Fruit fly (Drosophila melanogaster) whole organism, embryonic: ENCODE data around the gene Tis11.

Experiments
- B-H2 ChIP-seq: fragments of 200-800 bp; sonication (Bioruptor generic); optimal IDR thresholded peaks from 2 replicates; lab custom pipeline; 2018; ENCODE audit warnings: missing biosample characterization, mild to moderate bottlenecking, missing genetic modification characterization
- Bdp1 ChIP-seq: fragments of 200-800 bp; sonication (Bioruptor generic); optimal IDR thresholded peaks from 3 replicates; lab custom pipeline; 2016; ENCODE audit warnings: missing biosample characterization, missing genetic modification characterization
- BtbVII ChIP-seq: fragments of 200-800 bp; sonication (Bioruptor generic); optimal IDR thresholded peaks from 3 replicates; lab custom pipeline; 2017; ENCODE audit warnings: missing biosample characterization, mild to moderate bottlenecking, missing genetic modification characterization
- CG11696 ChIP-seq: fragments of 200-800 bp; sonication (Bioruptor generic); IDR thresholded peaks from 2 replicates; pipeline ENCODE4 v1.3.6; 2022; ENCODE audit warnings: missing biosample characterization, missing genetic modification characterization
- CG12104 ChIP-seq: fragments of 200-800 bp; sonication (Bioruptor generic); optimal IDR thresholded peaks from 3 replicates; lab custom pipeline; 2016; ENCODE audit warnings: missing biosample characterization, missing genetic modification characterization
- CG12299 ChIP-seq: fragments of 200-800 bp; sonication (Bioruptor generic); optimal IDR thresholded peaks from 2 replicates; lab custom pipeline; 2018; ENCODE audit warnings: missing biosample characterization, mild to moderate bottlenecking, missing genetic modification characterization
- CG13123 ChIP-seq: fragments of 200-800 bp; sonication (Bioruptor generic); optimal IDR thresholded peaks from 2 replicates; lab custom pipeline; 2016; ENCODE audit warnings: missing biosample characterization, missing genetic modification characterization
- CG13287 ChIP-seq: fragments of 200-800 bp; sonication (Bioruptor generic); IDR thresholded peaks from 2 replicates; pipeline ENCODE4 v1.3.6; 2022; ENCODE audit warnings: missing biosample characterization, missing genetic modification characterization; ENCODE audit not compliant: partially characterized antibody
- CG14860 ChIP-seq: fragments of 200-800 bp; sonication (Bioruptor generic); IDR thresholded peaks from 3 replicates; pipeline ENCODE4 v1.3.6; 2022; ENCODE audit warnings: missing biosample characterization, missing genetic modification characterization; ENCODE audit not compliant: partially characterized antibody
- CG17802 ChIP-seq: fragments of 200-800 bp; sonication (Bioruptor generic); optimal IDR thresholded peaks from 2 replicates; lab custom pipeline; 2018; ENCODE audit warnings: missing biosample characterization, mild to moderate bottlenecking, missing genetic modification characterization, moderate library complexity
- CG2116 ChIP-seq: fragments of 200-800 bp; sonication (Bioruptor generic); optimal IDR thresholded peaks from 3 replicates; lab custom pipeline; 2018; ENCODE audit warnings: missing biosample characterization, mild to moderate bottlenecking, missing genetic modification characterization
- CG2129 ChIP-seq: fragments of 200-800 bp; sonication (Bioruptor generic); IDR thresholded peaks from 2 replicates; pipeline ENCODE4 v1.3.6; 2022; ENCODE audit warnings: missing biosample characterization, missing genetic modification characterization; ENCODE audit not compliant: partially characterized antibody
- CG33557 ChIP-seq: fragments of 200-800 bp; sonication (Bioruptor generic); optimal IDR thresholded peaks from 2 replicates; lab custom pipeline; 2019; ENCODE audit warnings: missing biosample characterization, mild to moderate bottlenecking, missing genetic modification characterization, moderate library complexity
- CG34224 ChIP-seq: fragments of 200-800 bp; sonication (Bioruptor generic); IDR thresholded peaks from 3 replicates; pipeline ENCODE4 v1.3.6; 2022; ENCODE audit warnings: missing biosample characterization, missing genetic modification characterization; ENCODE audit not compliant: partially characterized antibody
- CG34422 ChIP-seq: fragments of 200-800 bp; sonication (Bioruptor generic); IDR thresholded peaks from 3 replicates; pipeline ENCODE4 v1.3.6; 2022; ENCODE audit warnings: missing biosample characterization, missing genetic modification characterization
- CG4617 ChIP-seq: fragments of 200-800 bp; sonication (Bioruptor generic); optimal IDR thresholded peaks from 3 replicates; lab custom pipeline; 2016; ENCODE audit warnings: missing biosample characterization, missing genetic modification characterization, borderline replicate concordance
- CG5953 ChIP-seq: fragments of 200-800 bp; sonication (Bioruptor generic); IDR thresholded peaks from 2 replicates; pipeline ENCODE4 v1.3.6; 2022; ENCODE audit warnings: missing biosample characterization, missing genetic modification characterization
- CG6765 ChIP-seq: fragments of 200-800 bp; sonication (Bioruptor generic); optimal IDR thresholded peaks from 3 replicates; lab custom pipeline; 2017; ENCODE audit warnings: missing biosample characterization, mild to moderate bottlenecking, missing genetic modification characterization
- CG7987 ChIP-seq: fragments of 200-800 bp; sonication (Bioruptor generic); optimal IDR thresholded peaks from 2 replicates; lab custom pipeline; 2018; ENCODE audit warnings: missing biosample characterization, mild to moderate bottlenecking, missing genetic modification characterization, moderate library complexity
- CG8388 ChIP-seq: fragments of 200-800 bp; sonication (Bioruptor generic); optimal IDR thresholded peaks from 2 replicates; lab custom pipeline; 2019; ENCODE audit warnings: missing biosample characterization, mild to moderate bottlenecking, missing genetic modification characterization, moderate library complexity
- D19A ChIP-seq: fragments of 200-800 bp; optimal IDR thresholded peaks from 3 replicates; lab custom pipeline; 2019; ENCODE audit warnings: missing biosample characterization, mild to moderate bottlenecking, missing genetic modification characterization, moderate library complexity
- Doc3 ChIP-seq: fragments of 200-800 bp; sonication (Bioruptor generic); IDR thresholded peaks from 3 replicates; pipeline ENCODE4 v1.3.6; 2022; ENCODE audit warnings: missing biosample characterization, missing genetic modification characterization; ENCODE audit not compliant: partially characterized antibody
- Elba2 ChIP-seq: fragments of 200-800 bp; sonication (Bioruptor generic); optimal IDR thresholded peaks from 3 replicates; lab custom pipeline; 2016; ENCODE audit warnings: missing biosample characterization, missing genetic modification characterization
- Ets65A ChIP-seq: fragments of 200-800 bp; sonication (Bioruptor generic); peaks from one replicate; lab custom pipeline; 2016; ENCODE audit warnings: missing biosample characterization, missing genetic modification characterization
- HLHmδ ChIP-seq: fragments of 200-800 bp; sonication (Bioruptor generic); optimal IDR thresholded peaks from 2 replicates; lab custom pipeline; 2018; ENCODE audit warnings: missing biosample characterization, mild to moderate bottlenecking, missing genetic modification characterization, moderate library complexity
- Hr39 ChIP-seq: fragments of >200 bp; optimal IDR thresholded peaks from 2 replicates; lab custom pipeline; 2017
- Mrtf ChIP-seq: fragments of 200-800 bp; sonication (Bioruptor generic); IDR thresholded peaks from 3 replicates; pipeline ENCODE4 v1.3.6; 2022; ENCODE audit warnings: missing biosample characterization, missing genetic modification characterization
- Poxn ChIP-seq: fragments of 200-800 bp; sonication (Bioruptor generic); IDR thresholded peaks from 2 replicates; pipeline ENCODE4 v1.3.6; 2022; ENCODE audit warnings: missing biosample characterization, missing genetic modification characterization
- Tbp ChIP-seq: fragments of >200 bp; optimal IDR thresholded peaks from 2 replicates; lab custom pipeline; 2018; ENCODE audit warnings: missing biosample characterization, missing genetic modification characterization
- YL-1 ChIP-seq: fragments of 200-800 bp; sonication (Bioruptor generic); optimal IDR thresholded peaks from 3 replicates; lab custom pipeline; 2017; ENCODE audit warnings: missing biosample characterization, mild to moderate bottlenecking, missing genetic modification characterization
- bab2 ChIP-seq: fragments of 200-800 bp; sonication (Bioruptor generic); optimal IDR thresholded peaks from 2 replicates; lab custom pipeline; 2016; ENCODE audit warnings: missing biosample characterization, missing genetic modification characterization
- dmrt11E ChIP-seq: fragments of 200-800 bp; sonication (Bioruptor generic); optimal IDR thresholded peaks from 3 replicates; lab custom pipeline; 2018; ENCODE audit warnings: missing biosample characterization, mild to moderate bottlenecking, missing genetic modification characterization, moderate library complexity
- gce ChIP-seq: fragments of 200-800 bp; sonication (Bioruptor generic); IDR thresholded peaks from 3 replicates; pipeline ENCODE4 v1.3.6; 2022; ENCODE audit warnings: missing biosample characterization, missing genetic modification characterization
- gt ChIP-seq: fragments of 200-800 bp; sonication (Bioruptor generic); IDR thresholded peaks from 2 replicates; pipeline ENCODE4 v1.3.6; 2022; ENCODE audit warnings: missing biosample characterization, missing genetic modification characterization
- hth ChIP-seq: fragments of >200 bp; optimal IDR thresholded peaks from 2 replicates; lab custom pipeline; 2017; ENCODE audit warnings: inconsistent platforms
- ind ChIP-seq: fragments of 200-800 bp; sonication (Bioruptor generic); optimal IDR thresholded peaks from 3 replicates; lab custom pipeline; 2016; ENCODE audit warnings: missing biosample characterization, missing genetic modification characterization
- inv ChIP-seq: fragments of 200-800 bp; sonication (Bioruptor generic); IDR thresholded peaks from 2 replicates; pipeline ENCODE4 v1.3.6; 2022; ENCODE audit warnings: missing biosample characterization, missing genetic modification characterization; ENCODE audit not compliant: partially characterized antibody
- jumu ChIP-seq: fragments of 200-800 bp; sonication (Bioruptor generic); optimal IDR thresholded peaks from 3 replicates; lab custom pipeline; 2016; ENCODE audit warnings: missing biosample characterization, missing genetic modification characterization
- lab ChIP-seq: fragments of 200-800 bp; sonication (Bioruptor generic); optimal IDR thresholded peaks from 3 replicates; lab custom pipeline; 2017; ENCODE audit warnings: missing biosample characterization, missing genetic modification characterization, mild to moderate bottlenecking, moderate library complexity, missing genetic modification reagents
- rib ChIP-seq: fragments of 200-800 bp; sonication (Bioruptor generic); IDR thresholded peaks from 2 replicates; pipeline ENCODE4 v1.3.6; 2022; ENCODE audit warnings: missing biosample characterization, missing genetic modification characterization
- row ChIP-seq: fragments of 200-800 bp; sonication (Bioruptor generic); IDR thresholded peaks from 3 replicates; pipeline ENCODE4 v1.3.6; 2022; ENCODE audit warnings: missing biosample characterization, missing genetic modification characterization
- so ChIP-seq: fragments of 200-800 bp; sonication (Bioruptor generic); IDR thresholded peaks from 3 replicates; pipeline ENCODE4 v1.3.6; 2022; ENCODE audit warnings: missing biosample characterization, missing genetic modification characterization
- sr ChIP-seq: fragments of 200-800 bp; sonication (Bioruptor generic); IDR thresholded peaks from 3 replicates; pipeline ENCODE4 v1.3.6; 2022; ENCODE audit warnings: missing biosample characterization, missing genetic modification characterization
- ssp ChIP-seq: fragments of 200-800 bp; sonication (Bioruptor generic); IDR thresholded peaks from 2 replicates; pipeline ENCODE4 v1.3.6; 2022; ENCODE audit warnings: missing biosample characterization, missing genetic modification characterization
- sug ChIP-seq: fragments of 200-800 bp; optimal IDR thresholded peaks from 2 replicates; lab custom pipeline; 2019; ENCODE audit warnings: missing biosample characterization, mild to moderate bottlenecking, missing genetic modification characterization, moderate library complexity
- tna ChIP-seq: fragments of 200-800 bp; sonication (Bioruptor generic); IDR thresholded peaks from 2 replicates; pipeline ENCODE4 v1.3.6; 2022; ENCODE audit warnings: missing biosample characterization, missing genetic modification characterization; ENCODE audit not compliant: partially characterized antibody
- trh ChIP-seq: fragments of 200-800 bp; sonication (Bioruptor generic); optimal IDR thresholded peaks from 2 replicates; lab custom pipeline; 2016; ENCODE audit warnings: missing biosample characterization, missing genetic modification characterization
- vvl ChIP-seq: fragments of 200-800 bp; sonication (Bioruptor generic); IDR thresholded peaks from 2 replicates; pipeline ENCODE4 v1.3.6; 2022; ENCODE audit warnings: missing biosample characterization, missing genetic modification characterization
- zen ChIP-seq: fragments of 200-800 bp; sonication (Bioruptor generic); optimal IDR thresholded peaks from 3 replicates; lab custom pipeline; 2018; ENCODE audit warnings: missing biosample characterization, mild to moderate bottlenecking, missing genetic modification characterization, moderate library complexity

Tis11 gene

dm6 chrX:12611536-12612458 lies 47.4 kb upstream of the Tis11 start, which contains the start of the genes CG1463 and Fpgs1:
CG1463 (minus strand) TSS chrX:12611667.
Fpgs1 (plus strand) TSS chrX:12611867.
- TF ChIP-seq Elba2 (GFP tag; lab: Kevin White, UChicago) (no peak), CG13123 (GFP tag; lab: Kevin White, UChicago) (no peak), zen (tag; lab: Kevin White, UChicago) (no peak), CG5953 (GFP tag; lab: Robert Waterston, UW) (no peak), jumu (GFP tag; lab: Kevin White, UChicago) (peak; percentile 12), CG17802 (no peak), gce (GFP tag; lab: Robert Waterston, UW) (peak; percentile 30; the same call in 1 of the 3 replicates), row (peak; percentile 88), trh (no peak), CG12299 (tag; lab: Kevin White, UChicago) (no peak), sug (tag; lab: Kevin White, UChicago) (peak; percentile 30), dmrt11E (tag; lab: Kevin White, UChicago) (no peak), CG7987 (GFP tag; lab: Kevin White, UChicago) (no peak), D19A (tag; lab: Kevin White, UChicago) (no peak), lab (GFP tag; lab: Kevin White, UChicago) (peak; percentile 58), BtbVII (GFP tag; lab: Kevin White, UChicago) (no peak), CG6765 (GFP tag; lab: Kevin White, UChicago) (peak; percentile 11), CG8388 (no peak), rib (no peak), CG13287 (GFP tag; lab: Robert Waterston, UW) (peak; percentile 63; the same call in 1 of the 2 replicates), Mrtf (GFP tag; lab: Robert Waterston, UW) (no peak), CG14860 (GFP tag; lab: Robert Waterston, UW) (no peak), hth (lab: Kevin White, UChicago) (no peak), Tbp (GFP tag; lab: Kevin White, UChicago) (peak; percentile 86), ssp (GFP tag; lab: Robert Waterston, UW) (no peak), B-H2 (GFP tag; lab: Kevin White, UChicago) (peak; percentile 43), Bdp1 (no peak), CG4617 (GFP tag; lab: Kevin White, UChicago) (no peak), Doc3 (0 out of 3 replicates have a peak, but pooled peaks have one; percentile 24), CG12104 (no peak), inv (GFP tag; lab: Robert Waterston, UW) (no peak), CG2129 (GFP tag; lab: Robert Waterston, UW) (no peak), vvl (no peak), HLHmδ (GFP tag; lab: Kevin White, UChicago) (no peak), CG34224 (GFP tag; lab: Robert Waterston, UW) (peak; percentile 54; the same call in 2 of the 3 replicates), tna (GFP tag; lab: Robert Waterston, UW) (peak; percentile 40; the same call in 1 of the 2 replicates), Hr39 (lab: Kevin White, UChicago) (no peak), so (GFP tag; lab: Robert Waterston, UW) (no peak), CG33557 (GFP tag; lab: Kevin White, UChicago) (no peak), sr (GFP tag; lab: Robert Waterston, UW) (no peak), CG11696 (no peak), Ets65A (GFP tag; lab: Kevin White, UChicago) (peak; percentile 77), bab2 (no peak), YL-1 (peak; percentile 39), CG34422 (peak; percentile 47; the same call in 1 of the 3 replicates), ind (no peak), CG2116 (peak; percentile 60), gt (no peak), Poxn (GFP tag; lab: Robert Waterston, UW) (no peak)
